Worm (Caenorhabditis elegans) whole organism, early embryonic: ENCODE measurements around the gene T24C4.3.

Experiments used
- B0310.2 ChIP-seq: sonication (generic microtip); optimal IDR thresholded peaks from 2 replicates; lab custom pipeline; 2016; ENCODE audit warnings: mild to moderate bottlenecking, missing genetic modification characterization, missing compliant biosample characterization
- aly-1 ChIP-seq: sonication (generic microtip); optimal IDR thresholded peaks from 2 replicates; lab custom pipeline; 2016; ENCODE audit warnings: missing genetic modification characterization, missing compliant biosample characterization
- ama-1 ChIP-seq: fragments of 150-350 bp; optimal IDR thresholded peaks from 2 replicates; lab custom pipeline; 2014
- ceh-13 ChIP-seq: fragments of 200-800 bp; sonication (Bioruptor generic); optimal IDR thresholded peaks from 2 replicates; lab custom pipeline; 2018; ENCODE audit warnings: mild to moderate bottlenecking, missing genetic modification characterization, missing compliant biosample characterization
- ceh-36 ChIP-seq: sonication (generic microtip); optimal IDR thresholded peaks from 2 replicates; lab custom pipeline; 2016; ENCODE audit warnings: missing genetic modification characterization, inconsistent platforms, missing compliant biosample characterization
- hmbx-1 ChIP-seq: sonication (generic microtip); optimal IDR thresholded peaks from 2 replicates; lab custom pipeline; 2016; ENCODE audit warnings: mild to moderate bottlenecking, missing genetic modification characterization, missing compliant biosample characterization
- hmg-4 ChIP-seq: fragments of 200-800 bp; sonication (Bioruptor generic); optimal IDR thresholded peaks from 2 replicates; lab custom pipeline; 2018; ENCODE audit warnings: mild to moderate bottlenecking, missing genetic modification characterization, missing compliant biosample characterization
- hnd-1 ChIP-seq: sonication (generic microtip); optimal IDR thresholded peaks from 2 replicates; lab custom pipeline; 2016; ENCODE audit warnings: missing genetic modification characterization, missing compliant biosample characterization
- pes-1 ChIP-seq: fragments of 200-800 bp; sonication (Bioruptor generic); IDR thresholded peaks from 2 replicates; pipeline ENCODE4 v1.3.6; 2022; ENCODE audit warnings: missing genetic modification reagents, missing genetic modification characterization, missing compliant biosample characterization
- scrt-1 ChIP-seq: fragments of 200-800 bp; sonication (Bioruptor generic); IDR thresholded peaks from 2 replicates; pipeline ENCODE4 v1.3.6; 2022; ENCODE audit warnings: missing genetic modification characterization, missing compliant biosample characterization
- tbx-37 ChIP-seq: fragments of 200-800 bp; sonication (Bioruptor generic); conservative IDR thresholded peaks from 2 replicates; pipeline ENCODE4 v1.3.6; 2022; ENCODE audit warnings: missing genetic modification reagents, missing genetic modification characterization, missing compliant biosample characterization

DNA sequence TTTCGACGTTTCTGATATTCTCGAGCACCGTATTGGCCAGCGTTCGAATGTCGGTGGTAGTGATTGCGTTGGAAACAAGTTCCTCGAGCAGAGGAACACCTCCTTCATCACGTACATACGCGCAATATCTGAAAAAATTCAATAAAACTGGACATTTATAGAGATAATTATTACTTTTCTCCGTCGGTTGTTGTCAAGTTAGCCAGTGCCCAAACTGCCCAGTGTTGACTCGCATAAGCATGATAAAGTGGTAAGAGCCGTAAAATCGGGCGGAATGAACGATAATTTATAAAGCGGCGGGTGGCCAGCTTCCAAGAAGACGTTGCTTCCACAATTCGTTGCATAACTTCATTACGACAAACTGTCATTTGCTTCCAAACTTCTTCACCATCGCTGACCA, 11.3 kb upstream of the T24C4.3 start:
- no peak for TF ChIP-seq scrt-1 (GFP tag; lab: Robert Waterston, UW)
- no peak for TF ChIP-seq pes-1
- no peak for TF ChIP-seq ama-1 (lab: Kevin White, UChicago)
- TF ChIP-seq tbx-37 (GFP tag; lab: Robert Waterston, UW) = no peak
- TF ChIP-seq aly-1 = no peak
- TF ChIP-seq hmg-4 (GFP tag; lab: Kevin White, UChicago) = no peak
- no peak for TF ChIP-seq hnd-1 (tag; lab: Kevin White, UChicago)
- no peak for TF ChIP-seq B0310.2 (tag; lab: Kevin White, UChicago)
- TF ChIP-seq hmbx-1 (tag; lab: Kevin White, UChicago) = no peak
- no peak for TF ChIP-seq ceh-36
- no peak for TF ChIP-seq ceh-13
